Fruit fly (Drosophila melanogaster) whole organism, embryonic: ENCODE data around the gene can.

ENCODE experiments used
- CG15011 ChIP-seq: fragments of 200-800 bp; sonication (Bioruptor generic); optimal IDR thresholded peaks from 3 replicates; lab custom pipeline; 2018; ENCODE audit warnings: missing biosample characterization, mild to moderate bottlenecking, missing genetic modification characterization
- CG1603 ChIP-seq: fragments of 200-800 bp; sonication (Bioruptor generic); optimal IDR thresholded peaks from 2 replicates; lab custom pipeline; 2019; ENCODE audit warnings: missing biosample characterization, mild to moderate bottlenecking, missing genetic modification characterization, moderate library complexity
- CG7987 ChIP-seq: fragments of 200-800 bp; sonication (Bioruptor generic); optimal IDR thresholded peaks from 2 replicates; lab custom pipeline; 2018; ENCODE audit warnings: missing biosample characterization, mild to moderate bottlenecking, missing genetic modification characterization, moderate library complexity
- Nf-YB ChIP-seq: fragments of 200-800 bp; sonication (Bioruptor generic); optimal IDR thresholded peaks from 3 replicates; lab custom pipeline; 2019; ENCODE audit warnings: missing biosample characterization, mild to moderate bottlenecking, missing genetic modification characterization, moderate library complexity
- seq ChIP-seq: fragments of 200-800 bp; sonication (Bioruptor generic); IDR thresholded peaks from 2 replicates; pipeline ENCODE4 v1.3.6; 2022; ENCODE audit warnings: missing biosample characterization, missing genetic modification characterization
- sug ChIP-seq: fragments of 200-800 bp; optimal IDR thresholded peaks from 2 replicates; lab custom pipeline; 2019; ENCODE audit warnings: missing biosample characterization, mild to moderate bottlenecking, missing genetic modification characterization, moderate library complexity

DNA sequence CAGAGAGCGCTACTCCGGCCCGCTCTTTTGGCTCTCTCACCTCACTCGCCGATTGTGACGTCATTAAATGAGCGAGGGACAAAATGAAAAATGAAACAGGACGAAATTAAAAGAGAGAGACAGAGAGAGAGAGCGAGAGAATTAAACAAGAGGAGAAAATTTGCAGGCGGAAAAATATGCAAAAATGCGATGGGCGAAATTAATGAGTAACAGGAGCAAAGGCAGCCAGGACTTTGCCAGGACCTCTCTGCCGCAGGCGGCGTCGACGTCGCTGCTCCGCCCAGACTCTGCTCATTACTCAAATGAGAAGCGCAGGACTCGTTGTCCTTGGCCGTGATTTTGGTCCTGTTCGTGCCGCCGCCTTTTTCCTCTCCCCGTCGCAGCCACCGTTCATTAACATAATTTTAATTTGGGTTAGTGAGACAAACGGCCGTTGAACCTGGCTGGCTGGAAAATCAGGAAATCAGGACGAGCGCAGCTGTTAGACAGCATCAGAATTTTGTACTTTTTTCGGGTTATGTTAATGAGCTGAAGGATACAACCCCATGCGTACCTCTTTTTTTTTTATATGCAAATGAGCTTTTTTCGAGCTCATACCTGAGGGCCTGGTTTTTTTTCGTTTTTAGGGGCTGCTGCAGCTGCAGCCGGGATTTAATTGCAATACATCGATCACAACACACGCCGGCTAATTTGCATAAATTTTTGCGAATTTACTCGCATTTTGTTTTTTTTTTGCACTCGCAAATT lies 41.3 kb upstream of the can start:
- no peak for TF ChIP-seq CG1603 (tag; lab: Kevin White, UChicago)
- TF ChIP-seq sug: no peak
- TF ChIP-seq seq (GFP tag; lab: Robert Waterston, UW): no peak
- TF ChIP-seq CG15011 (GFP tag; lab: Kevin White, UChicago): no peak
- no peak for TF ChIP-seq Nf-YB (GFP tag; lab: Kevin White, UChicago)
- TF ChIP-seq CG7987 (GFP tag; lab: Kevin White, UChicago): no peak
